Fruit fly (Drosophila melanogaster): ENCODE measurements around the gene Nt5b.

DNA sequence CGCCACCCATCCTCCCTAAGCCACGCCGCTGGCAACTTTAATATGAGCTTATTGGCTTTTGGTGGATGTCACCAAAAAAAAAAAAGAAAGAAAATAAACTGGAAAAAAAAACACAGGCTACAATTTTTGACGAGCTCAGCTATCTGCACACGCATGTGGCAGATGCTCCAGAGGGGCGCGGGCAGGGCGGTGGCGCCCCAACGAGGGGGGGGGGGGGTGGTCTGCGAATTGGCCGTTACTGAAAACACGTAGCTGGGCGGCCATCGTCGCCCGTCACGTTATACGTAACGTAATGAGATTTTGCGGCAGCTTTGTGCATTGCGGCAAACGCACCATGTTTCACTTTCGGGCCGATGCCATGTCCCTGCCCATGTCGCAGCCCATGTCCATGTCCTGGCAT, 59.3 kb downstream of the Nt5b start:
- TF ChIP-seq CG33017 (tag; optimal IDR thresholded peaks at IDR 0.05): no peak
- TF ChIP-seq CG5204 (GFP tag; optimal IDR thresholded peaks at IDR 0.05): no peak
- TF ChIP-seq toe (GFP tag; optimal IDR thresholded peaks at IDR 0.05): no peak
- TF ChIP-seq kay (GFP tag; ENCODE audit: borderline replicate concordance): no peak
